Worm (Caenorhabditis elegans): ENCODE measurements around the gene srh-282.

Gene srh-282

ce11 chrIV:313615-314014 is 40.4 kb upstream of the srh-282 start, which contains the start of gene snai-1:
Gene snai-1, minus strand, starts transcription at chrIV:313715.
- TF ChIP-seq nhr-71 (tag; optimal IDR thresholded peaks at IDR 0.05), result no peak
- no peak for TF ChIP-seq ceh-8 (GFP tag; optimal IDR thresholded peaks at IDR 0.05)
- TF ChIP-seq alr-1 (tag; optimal IDR thresholded peaks at IDR 0.05; ENCODE audit: borderline replicate concordance), result no peak
- TF ChIP-seq elt-2 (tag; optimal IDR thresholded peaks at IDR 0.05), result no peak
- no peak for TF ChIP-seq ceh-82 (tag; optimal IDR thresholded peaks at IDR 0.05)
- no peak for TF ChIP-seq mef-2 (tag; optimal IDR thresholded peaks at IDR 0.05)
- TF ChIP-seq nhr-85 (tag), result no peak
- TF ChIP-seq aha-1 (tag; optimal IDR thresholded peaks at IDR 0.05), result no peak
- no peak for TF ChIP-seq swsn-7 (tag; optimal IDR thresholded peaks at IDR 0.05)
- no peak for TF ChIP-seq fkh-4 (tag; optimal IDR thresholded peaks at IDR 0.05; ENCODE audit: borderline replicate concordance)

- TF ChIP-seq sptf-1 (tag; optimal IDR thresholded peaks at IDR 0.05) (no peak), snu-23 (GFP tag; optimal IDR thresholded peaks at IDR 0.05) (peak; percentile 51), ets-5 (GFP tag; IDR thresholded peaks at IDR 0.05) (no peak), unc-62 (GFP tag; optimal IDR thresholded peaks at IDR 0.05) (no peak), nhr-19 (GFP tag; conservative IDR thresholded peaks at IDR 0.05) (peak; percentile 52), nhr-28 (tag; optimal IDR thresholded peaks at IDR 0.05) (no peak), skn-1 (tag; optimal IDR thresholded peaks at IDR 0.05) (no peak), isw-1 (GFP tag; IDR thresholded peaks at IDR 0.05) (no peak), nhr-85 (tag) (peak; percentile 93), tlp-1 (tag; optimal IDR thresholded peaks at IDR 0.05) (no peak), ces-1 (GFP tag; optimal IDR thresholded peaks at IDR 0.05) (no peak), ztf-11 (tag; optimal IDR thresholded peaks at IDR 0.05) (no peak), fkh-4 (tag; optimal IDR thresholded peaks at IDR 0.05; ENCODE audit: borderline replicate concordance) (no peak), lin-15B (tag; optimal IDR thresholded peaks at IDR 0.05) (no peak), ceh-82 (tag; optimal IDR thresholded peaks at IDR 0.05) (no peak), unc-30 (tag; optimal IDR thresholded peaks at IDR 0.05) (no peak), lsy-2 (tag; optimal IDR thresholded peaks at IDR 0.05) (peak in 1 of 2 experiments; percentile 18), lin-14 (GFP tag; optimal IDR thresholded peaks at IDR 0.05) (peak; percentile 66), fkh-10 (GFP tag; optimal IDR thresholded peaks at IDR 0.05) (no peak), pqm-1 (tag; optimal IDR thresholded peaks at IDR 0.05) (no peak), ama-1 (optimal IDR thresholded peaks at IDR 0.05) (no peak), mef-2 (tag; optimal IDR thresholded peaks at IDR 0.05) (no peak), sox-4 (tag; optimal IDR thresholded peaks at IDR 0.05) (no peak), mep-1 (tag; optimal IDR thresholded peaks at IDR 0.05) (no peak), nhr-11 (tag; optimal IDR thresholded peaks at IDR 0.05) (no peak), nhr-237 (tag; optimal IDR thresholded peaks at IDR 0.05) (no peak), elt-3 (tag; optimal IDR thresholded peaks at IDR 0.05) (peak in 2 of 6 experiments; percentile 84 to 91), unc-130 (tag; optimal IDR thresholded peaks at IDR 0.05) (no peak), nhr-71 (tag; optimal IDR thresholded peaks at IDR 0.05) (peak; percentile 61), nhr-90 (tag; optimal IDR thresholded peaks at IDR 0.05; ENCODE audit: poor library complexity) (peak; percentile 46), grh-1 (GFP tag; IDR thresholded peaks at IDR 0.05) (peak; percentile 51), C04F5.9 (tag; optimal IDR thresholded peaks at IDR 0.05) (no peak), hlh-17 (GFP tag; optimal IDR thresholded peaks at IDR 0.05; ENCODE audit: borderline replicate concordance) (no peak), nhr-47 (tag; optimal IDR thresholded peaks at IDR 0.05) (peak; percentile 35), ceh-90 (tag; optimal IDR thresholded peaks at IDR 0.05) (no peak), fkh-8 (tag; optimal IDR thresholded peaks at IDR 0.05) (no peak), ceh-8 (GFP tag; optimal IDR thresholded peaks at IDR 0.05) (no peak), mab-9 (GFP tag; IDR thresholded peaks at IDR 0.05) (no peak), lin-39 (tag; optimal IDR thresholded peaks at IDR 0.05) (no peak), lin-35 (GFP tag; optimal IDR thresholded peaks at IDR 0.05) (peak in 1 of 2 experiments; percentile 74), tbx-2 (tag; optimal IDR thresholded peaks at IDR 0.05) (peak; percentile 76), xbp-1 (tag; optimal IDR thresholded peaks at IDR 0.05) (no peak), mdl-1 (tag; optimal IDR thresholded peaks at IDR 0.05) (no peak), zag-1 (tag; optimal IDR thresholded peaks at IDR 0.05) (no peak), dpl-1 (GFP tag; optimal IDR thresholded peaks at IDR 0.05) (peak in 1 of 3 experiments; percentile 2), efl-1 (optimal IDR thresholded peaks at IDR 0.05) (no peak), efl-1 (GFP tag; optimal IDR thresholded peaks at IDR 0.05 in 1 of 2) (peak in 1 of 2 experiments; percentile 34), ceh-88 (GFP tag; IDR thresholded peaks at IDR 0.05) (no peak)
These were observed 36.3 kb upstream of the srh-282 start for ce11 chrIV:309526-309925.

Data from whole organism, L1 larva.